Fruit fly (Drosophila melanogaster): Measurements from ENCODE around the gene Mdr65.

Gene Mdr65

dm6 chr3L:6234035-6234434, 11.5 kb downstream of the Mdr65 start, which contains the start of gene CG42714:
TSS of gene CG42714 (minus strand) at chr3L:6234056.
- TF ChIP-seq CG6808 (GFP tag; optimal IDR thresholded peaks at IDR 0.05) (no peak), Eip75B (GFP tag; optimal IDR thresholded peaks at IDR 0.05) (no peak), Ets96B (tag; optimal IDR thresholded peaks at IDR 0.05) (no peak), CG16779 (tag; optimal IDR thresholded peaks at IDR 0.05) (no peak), salr (GFP tag; optimal IDR thresholded peaks at IDR 0.05) (no peak), vri (GFP tag; optimal IDR thresholded peaks at IDR 0.05) (no peak), CG9139 (GFP tag; optimal IDR thresholded peaks at IDR 0.05) (no peak), CG11762 (GFP tag; optimal IDR thresholded peaks at IDR 0.05; ENCODE audit: insufficient read depth) (no peak), CG8119 (GFP tag; IDR thresholded peaks at IDR 0.05) (no peak), Hr38 (GFP tag; optimal IDR thresholded peaks at IDR 0.05) (no peak), CG11902 (GFP tag; optimal IDR thresholded peaks at IDR 0.05) (no peak), svp (GFP tag) (no peak), acj6 (GFP tag; optimal IDR thresholded peaks at IDR 0.05) (no peak), CG34406 (GFP tag; optimal IDR thresholded peaks at IDR 0.05) (no peak), Ets21C (GFP tag; optimal IDR thresholded peaks at IDR 0.05) (no peak)

- no peak for TF ChIP-seq net (GFP tag; optimal IDR thresholded peaks at IDR 0.05)
- TF ChIP-seq salr (GFP tag; optimal IDR thresholded peaks at IDR 0.05) = no peak
- TF ChIP-seq spab (GFP tag; optimal IDR thresholded peaks at IDR 0.05) = no peak
- TF ChIP-seq Eip93F (GFP tag; optimal IDR thresholded peaks at IDR 0.05) = no peak
- TF ChIP-seq CG10669 (GFP tag; optimal IDR thresholded peaks at IDR 0.05) = no peak
- TF ChIP-seq dsx (GFP tag; optimal IDR thresholded peaks at IDR 0.05; ENCODE audit: poor library complexity, severe bottlenecking) = no peak
- no peak for TF ChIP-seq CG6854 (GFP tag; optimal IDR thresholded peaks at IDR 0.05)
- TF ChIP-seq ss (GFP tag; optimal IDR thresholded peaks at IDR 0.05) = no peak
- TF ChIP-seq fd59A (GFP tag; optimal IDR thresholded peaks at IDR 0.05) = no peak
- TF ChIP-seq CG11294 (GFP tag; IDR thresholded peaks at IDR 0.05) = no peak
- no peak for TF ChIP-seq Ets96B (tag; optimal IDR thresholded peaks at IDR 0.05)
- TF ChIP-seq CG8319 (GFP tag; optimal IDR thresholded peaks at IDR 0.05) = no peak
- no peak for TF ChIP-seq CG3919 (GFP tag; optimal IDR thresholded peaks at IDR 0.05)
- TF ChIP-seq fkh (GFP tag; optimal IDR thresholded peaks at IDR 0.05) = no peak
- no peak for TF ChIP-seq CG6808 (GFP tag; optimal IDR thresholded peaks at IDR 0.05)
- no peak for TF ChIP-seq CG6276 (GFP tag; optimal IDR thresholded peaks at IDR 0.05)
- no peak for TF ChIP-seq Hr4 (GFP tag; optimal IDR thresholded peaks at IDR 0.05)
- TF ChIP-seq CG15336 (GFP tag; IDR thresholded peaks at IDR 0.05) = no peak
Measured at dm6 chr3L:6233281-6233680, 12.3 kb downstream of the Mdr65 start, which contains the start of gene BG642312. TSS of gene BG642312 (minus strand) at chr3L:6233381.

- TF ChIP-seq dac (GFP tag; optimal IDR thresholded peaks at IDR 0.05) (no peak), Sox15 (GFP tag; optimal IDR thresholded peaks at IDR 0.05) (no peak), Eip93F (GFP tag; optimal IDR thresholded peaks at IDR 0.05) (no peak), CG32006 (GFP tag; optimal IDR thresholded peaks at IDR 0.05) (no peak), CG16779 (tag; optimal IDR thresholded peaks at IDR 0.05) (no peak), Lpt (GFP tag; optimal IDR thresholded peaks at IDR 0.05) (no peak), lz (GFP tag; optimal IDR thresholded peaks at IDR 0.05) (no peak), salr (GFP tag; optimal IDR thresholded peaks at IDR 0.05) (no peak), Sox14 (GFP tag; optimal IDR thresholded peaks at IDR 0.05) (no peak), CG34406 (GFP tag; optimal IDR thresholded peaks at IDR 0.05) (no peak), CG11294 (GFP tag; IDR thresholded peaks at IDR 0.05) (no peak), achi (GFP tag; optimal IDR thresholded peaks at IDR 0.05) (no peak), CG31627 (GFP tag; optimal IDR thresholded peaks at IDR 0.05) (no peak), cyc (GFP tag; optimal IDR thresholded peaks at IDR 0.05) (no peak), fd85E (GFP tag; optimal IDR thresholded peaks at IDR 0.05) (no peak)
Measured at dm6 chr3L:6232261-6232660, 13.3 kb downstream of the Mdr65 start, which contains the start of gene CG13299. TSS of gene CG13299 (minus strand) at chr3L:6232361.

Data from whole organism, prepupa.